Fruit fly (Drosophila melanogaster): ENCODE data around the gene CG32298.

- TF ChIP-seq psq (optimal IDR thresholded peaks at IDR 0.05) = no peak
- no peak for TF ChIP-seq usp (GFP tag; optimal IDR thresholded peaks at IDR 0.05)
These were observed 3.0 kb downstream of the CG32298 start for dm6 chr3L:2387816-2388215.
